Fruit fly (Drosophila melanogaster): ENCODE measurements around the gene CG7627.

DNA sequence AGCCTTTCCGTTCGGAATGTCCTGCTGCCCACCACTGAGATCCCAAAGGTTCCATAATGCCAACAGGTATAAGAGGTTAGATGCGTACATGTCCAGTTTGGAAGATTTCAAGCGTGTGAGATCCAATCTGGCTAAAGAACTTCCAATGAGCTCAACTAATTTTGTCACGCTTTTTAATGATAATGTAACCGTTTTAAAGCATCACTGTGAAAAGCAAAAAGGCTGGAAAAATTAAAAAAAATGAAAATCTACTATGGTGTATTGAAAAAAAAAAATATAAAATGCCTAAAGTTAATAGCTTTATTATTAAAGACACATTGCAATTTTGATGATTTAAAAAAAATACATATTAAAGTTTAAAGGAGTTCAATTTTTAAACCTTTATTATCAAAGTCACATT lies 30.9 kb upstream of the CG7627 start, which contains the start of gene Acp29AB:
- TF ChIP-seq Ets98B (GFP tag; IDR thresholded peaks at IDR 0.05) (no peak), CG17806 (tag; optimal IDR thresholded peaks at IDR 0.05) (no peak), CG9948 (tag; optimal IDR thresholded peaks at IDR 0.05) (no peak), CG4496 (GFP tag; IDR thresholded peaks at IDR 0.05) (no peak), D1 (tag; optimal IDR thresholded peaks at IDR 0.05) (no peak), CG32121 (GFP tag; IDR thresholded peaks at IDR 0.05) (no peak), CG14655 (GFP tag; optimal IDR thresholded peaks at IDR 0.05) (no peak)
